Worm (Caenorhabditis elegans): ENCODE measurements around the gene syx-3.
A peak's percentile ranks its signal among the peaks of the same experiment; 100 is the strongest.

Gene syx-3

DNA sequence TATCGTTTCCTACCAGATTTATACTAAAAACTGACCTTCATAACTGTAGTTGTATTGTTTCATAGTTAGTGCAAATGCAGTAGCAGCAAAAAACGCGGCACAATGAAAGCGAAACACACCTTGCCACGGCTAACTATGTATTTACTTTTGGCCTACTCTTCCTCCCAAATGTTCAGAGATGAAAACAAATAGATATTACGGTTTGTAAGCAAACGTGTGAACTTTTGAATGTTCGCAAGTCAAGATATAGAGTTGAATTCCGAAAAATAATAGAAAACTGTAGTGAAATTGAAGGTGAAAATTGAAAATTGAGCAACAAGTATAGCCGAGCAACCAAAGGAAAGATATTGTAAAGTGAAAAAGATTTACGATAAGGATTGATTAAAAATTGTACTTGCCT lies 15.3 kb downstream of the syx-3 start, which contains the start of gene chtl-1:
Gene chtl-1 (minus strand): TSS at position 101 of the 400 bp plus-strand sequence.
- TF ChIP-seq rnt-1 (tag; optimal IDR thresholded peaks at IDR 0.05), result no peak
- TF ChIP-seq alr-1 (tag; optimal IDR thresholded peaks at IDR 0.05; ENCODE audit: borderline replicate concordance), result no peak
- TF ChIP-seq snu-23 (GFP tag; optimal IDR thresholded peaks at IDR 0.05), result no peak
- TF ChIP-seq ztf-11 (tag; optimal IDR thresholded peaks at IDR 0.05), result no peak
- TF ChIP-seq mef-2 (tag; optimal IDR thresholded peaks at IDR 0.05), result no peak
- TF ChIP-seq unc-30 (tag; optimal IDR thresholded peaks at IDR 0.05), result no peak
- no peak for TF ChIP-seq zag-1 (tag; optimal IDR thresholded peaks at IDR 0.05)
- no peak for TF ChIP-seq fos-1 (tag; optimal IDR thresholded peaks at IDR 0.05)
- TF ChIP-seq dsc-1 (tag; optimal IDR thresholded peaks at IDR 0.05), result no peak
- TF ChIP-seq blmp-1 (tag; optimal IDR thresholded peaks at IDR 0.05), result no peak
- TF ChIP-seq skn-1 (tag; optimal IDR thresholded peaks at IDR 0.05), result no peak
- TF ChIP-seq unc-62 (GFP tag; optimal IDR thresholded peaks at IDR 0.05), result no peak
- TF ChIP-seq ceh-63 (GFP tag; optimal IDR thresholded peaks at IDR 0.05), result no peak
- TF ChIP-seq ceh-90 (tag; optimal IDR thresholded peaks at IDR 0.05), result no peak
- no peak for TF ChIP-seq nhr-77 (tag; optimal IDR thresholded peaks at IDR 0.05)
- no peak for TF ChIP-seq efl-3 (GFP tag; optimal IDR thresholded peaks at IDR 0.05)
- TF ChIP-seq nhr-84 (tag; optimal IDR thresholded peaks at IDR 0.05), result no peak
- no peak for TF ChIP-seq unc-86 (tag; optimal IDR thresholded peaks at IDR 0.05)
- TF ChIP-seq mab-9 (GFP tag; IDR thresholded peaks at IDR 0.05), result no peak

- TF ChIP-seq elt-2 (tag; optimal IDR thresholded peaks at IDR 0.05) (peak; percentile 30), lin-35 (GFP tag; optimal IDR thresholded peaks at IDR 0.05) (peak in 1 of 2 experiments; percentile 8), zag-1 (tag; optimal IDR thresholded peaks at IDR 0.05) (no peak)
Observed at ce11 chrX:5365437-5365836, 16.5 kb downstream of the syx-3 start, which contains the start of gene F35C8.5. TSS of gene F35C8.5 (plus strand) at chrX:5365813.

ce11 chrX:5366613-5367012 lies 17.7 kb downstream of the syx-3 start:
- no peak for TF ChIP-seq fkh-4 (tag; optimal IDR thresholded peaks at IDR 0.05; ENCODE audit: borderline replicate concordance)
- no peak for TF ChIP-seq aha-1 (tag; optimal IDR thresholded peaks at IDR 0.05)
- TF ChIP-seq mab-9 (GFP tag; IDR thresholded peaks at IDR 0.05), result no peak
- TF ChIP-seq dpl-1 (GFP tag; optimal IDR thresholded peaks at IDR 0.05), result no peak
- TF ChIP-seq ces-1 (GFP tag; optimal IDR thresholded peaks at IDR 0.05), result no peak
- TF ChIP-seq pqm-1 (tag; optimal IDR thresholded peaks at IDR 0.05), result no peak
- no peak for TF ChIP-seq unc-98 (GFP tag; IDR thresholded peaks at IDR 0.05)
- no peak for TF ChIP-seq unc-130 (tag; optimal IDR thresholded peaks at IDR 0.05)
- TF ChIP-seq nhr-19 (GFP tag; conservative IDR thresholded peaks at IDR 0.05), result no peak
- TF ChIP-seq snpc-4 (tag; optimal IDR thresholded peaks at IDR 0.05), result no peak
- TF ChIP-seq nhr-20 (tag; optimal IDR thresholded peaks at IDR 0.05), result no peak
- no peak for TF ChIP-seq ztf-11 (tag; optimal IDR thresholded peaks at IDR 0.05)
- TF ChIP-seq xbp-1 (tag; optimal IDR thresholded peaks at IDR 0.05), result no peak

ce11 chrX:5368220-5368619 lies 19.3 kb downstream of the syx-3 start, which contains the start of gene jkk-1:
TSS of gene jkk-1 (plus strand) at chrX:5368468.
- TF ChIP-seq nhr-47 (tag; optimal IDR thresholded peaks at IDR 0.05) (peak; percentile 53), hlh-17 (GFP tag; optimal IDR thresholded peaks at IDR 0.05; ENCODE audit: borderline replicate concordance) (no peak), dpl-1 (GFP tag; optimal IDR thresholded peaks at IDR 0.05) (no peak), alr-1 (tag; optimal IDR thresholded peaks at IDR 0.05; ENCODE audit: borderline replicate concordance) (no peak), nhr-19 (GFP tag; conservative IDR thresholded peaks at IDR 0.05) (no peak), swsn-7 (tag; optimal IDR thresholded peaks at IDR 0.05) (peak; percentile 10), zag-1 (tag; optimal IDR thresholded peaks at IDR 0.05) (no peak), ztf-4 (tag; optimal IDR thresholded peaks at IDR 0.05) (no peak), lir-3 (tag; optimal IDR thresholded peaks at IDR 0.05; ENCODE audit: poor library complexity) (no peak), mab-9 (GFP tag; IDR thresholded peaks at IDR 0.05) (peak; percentile 51; the same call in 1 of the 2 replicates), dsc-1 (tag; optimal IDR thresholded peaks at IDR 0.05) (no peak), unc-86 (tag; optimal IDR thresholded peaks at IDR 0.05) (peak; percentile 29), ceh-88 (GFP tag; IDR thresholded peaks at IDR 0.05) (no peak), aha-1 (tag; optimal IDR thresholded peaks at IDR 0.05) (no peak), zip-4 (GFP tag; optimal IDR thresholded peaks at IDR 0.05) (no peak), nhr-28 (tag; optimal IDR thresholded peaks at IDR 0.05) (no peak), lsy-2 (tag; optimal IDR thresholded peaks at IDR 0.05) (peak in 1 of 2 experiments; percentile 21), unc-62 (GFP tag; optimal IDR thresholded peaks at IDR 0.05) (no peak), ceh-8 (GFP tag; optimal IDR thresholded peaks at IDR 0.05) (no peak), sup-37 (GFP tag; optimal IDR thresholded peaks at IDR 0.05) (no peak), fkh-8 (tag; optimal IDR thresholded peaks at IDR 0.05) (peak; percentile 58), skn-1 (tag; optimal IDR thresholded peaks at IDR 0.05) (no peak), egl-13 (tag; optimal IDR thresholded peaks at IDR 0.05) (peak; percentile 14), nhr-85 (tag) (no peak), lin-35 (GFP tag; optimal IDR thresholded peaks at IDR 0.05) (peak in 1 of 2 experiments; percentile 3), elt-3 (tag; optimal IDR thresholded peaks at IDR 0.05) (no peak)

Data from whole organism, L1 larva.